Worm (Caenorhabditis elegans) whole organism, young adult: ENCODE measurements around the gene tmed-13.

ENCODE experiments used
- B0035.1 ChIP-seq: sonication (generic microtip); optimal IDR thresholded peaks from 2 replicates; lab custom pipeline; 2016; ENCODE audit warnings: missing genetic modification characterization, mild to moderate bottlenecking, missing compliant biosample characterization, missing genotype, missing genetic modification reagents
- F57C9.4 ChIP-seq: sonication (generic microtip); optimal IDR thresholded peaks from 2 replicates; lab custom pipeline; 2017; ENCODE audit warnings: mild to moderate bottlenecking, missing genetic modification characterization, missing compliant biosample characterization
- Y67H2A.10 ChIP-seq: fragments of 200-800 bp; sonication (Bioruptor generic); conservative IDR thresholded peaks from 2 replicates; pipeline ENCODE4 v1.3.6; 2022; ENCODE audit warnings: missing genetic modification reagents, missing genetic modification characterization, missing compliant biosample characterization
- akir-1 ChIP-seq: fragments of 200-800 bp; sonication (Bioruptor generic); optimal IDR thresholded peaks from 2 replicates; lab custom pipeline; 2018; ENCODE audit warnings: mild to moderate bottlenecking, missing genetic modification characterization, moderate library complexity, missing compliant biosample characterization
- aptf-2 ChIP-seq: fragments of 200-800 bp; sonication (Bioruptor generic); conservative IDR thresholded peaks from 2 replicates; pipeline ENCODE4 v1.3.6; 2022; ENCODE audit warnings: missing genetic modification reagents, missing genetic modification characterization, missing compliant biosample characterization
- aptf-3 ChIP-seq: fragments of 200-800 bp; sonication (Bioruptor generic); IDR thresholded peaks from 2 replicates; pipeline ENCODE4 v1.3.6; 2022; ENCODE audit warnings: missing genetic modification characterization, missing compliant biosample characterization
- ets-4 ChIP-seq: fragments of 200-800 bp; sonication (Bioruptor generic); optimal IDR thresholded peaks from 2 replicates; lab custom pipeline; 2018; ENCODE audit warnings: mild to moderate bottlenecking, missing genetic modification characterization, missing compliant biosample characterization
- gei-17 ChIP-seq: fragments of 200-800 bp; sonication (Bioruptor generic); optimal IDR thresholded peaks from 2 replicates; lab custom pipeline; 2018; ENCODE audit warnings: mild to moderate bottlenecking, missing genetic modification characterization, missing compliant biosample characterization
- lsy-27 ChIP-seq: sonication (generic microtip); optimal IDR thresholded peaks from 2 replicates; lab custom pipeline; 2017; ENCODE audit warnings: missing genetic modification characterization, mild to moderate bottlenecking, missing compliant biosample characterization, antibody characterized with exemption, missing genotype, borderline replicate concordance; ENCODE audit not compliant: insufficient read depth
- nhr-179 ChIP-seq: sonication (generic microtip); optimal IDR thresholded peaks from 2 replicates; lab custom pipeline; 2016; ENCODE audit warnings: mild to moderate bottlenecking, missing genetic modification characterization, missing compliant biosample characterization
- snpc-4 ChIP-seq, 5 experiments: fragments of 150-350 bp in 1 of 5; sonication (generic microtip) in 4 of 5; optimal IDR thresholded peaks; 2 replicates each; lab custom pipeline; 2014 to 2018; ENCODE audit warnings: missing genetic modification characterization in 5 of 5, missing biosample characterization in 3 of 5, antibody characterized with exemption in 2 of 5, mild to moderate bottlenecking in 2 of 5, missing compliant biosample characterization in 2 of 5, missing genotype in 2 of 5, moderate library complexity in 2 of 5, missing genetic modification reagents in 1 of 5
- unc-130 ChIP-seq: sonication (generic microtip); optimal IDR thresholded peaks from 2 replicates; lab custom pipeline; 2016; ENCODE audit warnings: missing genetic modification reagents, missing genetic modification characterization, missing compliant biosample characterization
- unc-62 ChIP-seq: fragments of 150-350 bp; optimal IDR thresholded peaks from 2 replicates; lab custom pipeline; 2014; ENCODE audit warnings: missing biosample characterization, missing genetic modification reagents, missing genetic modification characterization

ce11 chrIV:6480221-6480620, 9.0 kb upstream of the tmed-13 start, which contains the start of gene tyr-6:
- no peak for TF ChIP-seq unc-62 (GFP tag; lab: Kevin White, UChicago)
- no peak for TF ChIP-seq ets-4
- TF ChIP-seq aptf-2 (GFP tag; lab: Robert Waterston, UW) = no peak
- no peak for TF ChIP-seq F57C9.4 (tag; lab: Kevin White, UChicago)
- no peak for TF ChIP-seq gei-17 (GFP tag; lab: Kevin White, UChicago)
- TF ChIP-seq Y67H2A.10 (GFP tag; lab: Robert Waterston, UW) = no peak
- TF ChIP-seq snpc-4 (GFP tag; optimal IDR thresholded peaks at IDR 0.05; lab: Kevin White, UChicago) = no peak
- no peak for TF ChIP-seq snpc-4 (tag; optimal IDR thresholded peaks at IDR 0.05; lab: Kevin White, UChicago)
- no peak for TF ChIP-seq nhr-179 (tag; lab: Kevin White, UChicago)
- no peak for TF ChIP-seq B0035.1 (tag; lab: Kevin White, UChicago)
- TF ChIP-seq lsy-27 (tag; lab: Kevin White, UChicago) = no peak
- TF ChIP-seq akir-1 = no peak
- no peak for TF ChIP-seq aptf-3
- no peak for TF ChIP-seq unc-130 (GFP tag; lab: Kevin White, UChicago)
